Worm (Caenorhabditis elegans) whole organism, L4/young adult: ENCODE data around the gene bath-31.

ENCODE experiments used
- W03F9.2 ChIP-seq: fragments of 150-350 bp; optimal IDR thresholded peaks from 2 replicates; lab custom pipeline; 2014; ENCODE audit warnings: missing biosample characterization, missing genetic modification characterization
- him-1 ChIP-seq: sonication (generic microtip); optimal IDR thresholded peaks from 2 replicates; lab custom pipeline; 2016; ENCODE audit warnings: missing genotype, missing genetic modification reagents, missing genetic modification characterization, missing compliant biosample characterization

DNA sequence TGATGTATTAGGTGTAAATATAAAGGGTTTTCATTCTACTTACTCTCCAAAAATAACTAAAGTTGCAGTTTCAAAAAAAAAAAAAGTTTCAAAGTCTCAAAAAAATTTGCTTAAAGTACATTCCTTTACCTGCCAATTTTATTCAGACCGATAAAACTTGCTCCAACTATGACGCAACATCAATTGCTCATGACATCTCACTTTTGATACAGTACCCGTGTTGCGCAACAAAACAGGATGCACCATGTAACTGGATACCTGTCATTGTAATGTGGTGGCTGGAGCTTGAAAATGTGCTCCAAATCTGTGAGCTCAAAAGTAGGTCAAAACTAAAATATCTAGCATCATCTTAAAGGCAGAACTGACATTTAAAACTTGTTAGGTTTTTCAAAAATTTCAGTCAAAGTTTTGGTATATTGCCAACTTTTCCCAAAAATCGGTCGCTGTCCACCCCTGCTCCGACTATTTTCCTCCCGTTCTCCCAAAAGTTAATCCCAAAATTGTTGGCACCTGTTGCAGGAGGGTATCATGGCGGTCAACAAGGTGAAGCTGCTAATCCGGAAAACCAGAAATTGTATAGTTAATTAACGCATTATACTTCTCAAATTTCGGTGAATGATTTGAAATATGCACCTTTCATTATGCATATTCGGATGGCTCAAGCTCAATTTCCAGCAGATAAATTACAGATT lies 50.7 kb downstream of the bath-31 start, which contains the start of gene T24E12.2:
- TF ChIP-seq W03F9.2 (tag; lab: Kevin White, UChicago) (no peak), him-1 (tag; lab: Kevin White, UChicago) (no peak)
